Fruit fly (Drosophila melanogaster) whole organism, adult: ENCODE results near the gene Idgf2.

ENCODE experiments used
- CG1620 ChIP-seq: fragments of 200-800 bp; sonication (Bioruptor generic); optimal IDR thresholded peaks from 2 replicates; lab custom pipeline; 2016; ENCODE audit warnings: missing biosample characterization, missing genetic modification characterization
- CG5204 ChIP-seq: fragments of 200-800 bp; sonication (Bioruptor generic); optimal IDR thresholded peaks from 2 replicates; lab custom pipeline; 2016; ENCODE audit warnings: missing biosample characterization, missing genetic modification characterization
- CG7045 ChIP-seq: fragments of 200-800 bp; sonication (Bioruptor generic); optimal IDR thresholded peaks from 2 replicates; lab custom pipeline; 2017; ENCODE audit warnings: missing biosample characterization, mild to moderate bottlenecking, missing genetic modification characterization
- Crg-1 ChIP-seq: fragments of 200-800 bp; sonication (Bioruptor generic); optimal IDR thresholded peaks from 2 replicates; lab custom pipeline; 2016; ENCODE audit warnings: missing biosample characterization, missing genetic modification characterization
- Mnt ChIP-seq: fragments of 200-800 bp; sonication (Bioruptor generic); optimal IDR thresholded peaks from 2 replicates; lab custom pipeline; 2016; ENCODE audit warnings: missing biosample characterization, mild to moderate bottlenecking, missing genetic modification characterization
- cic ChIP-seq: fragments of 200-800 bp; sonication (Bioruptor generic); optimal IDR thresholded peaks from 2 replicates; lab custom pipeline; 2017; ENCODE audit warnings: missing biosample characterization, mild to moderate bottlenecking, missing genetic modification characterization, moderate library complexity
- kay ChIP-seq: fragments of 200-800 bp; sonication (Bioruptor generic); peaks from one replicate; lab custom pipeline; 2016; ENCODE audit warnings: missing biosample characterization, missing genetic modification characterization, borderline replicate concordance
- ovo ChIP-seq: fragments of 200-800 bp; sonication (Bioruptor generic); optimal IDR thresholded peaks from 2 replicates; lab custom pipeline; 2016; ENCODE audit warnings: missing biosample characterization, missing genetic modification characterization
- toe ChIP-seq: fragments of 200-800 bp; sonication (Bioruptor generic); optimal IDR thresholded peaks from 2 replicates; lab custom pipeline; 2016; ENCODE audit warnings: missing biosample characterization, missing genetic modification characterization

dm6 chr2L:16458385-16458784, 11.3 kb downstream of the Idgf2 start:
- TF ChIP-seq toe (GFP tag; lab: Kevin White, UChicago): no peak
- TF ChIP-seq ovo (GFP tag; lab: Kevin White, UChicago): no peak
- TF ChIP-seq Crg-1: no peak
- no peak for TF ChIP-seq CG1620 (GFP tag; lab: Kevin White, UChicago)
- no peak for TF ChIP-seq kay (GFP tag; lab: Kevin White, UChicago)
- no peak for TF ChIP-seq cic (GFP tag; lab: Kevin White, UChicago)
- no peak for TF ChIP-seq CG5204 (GFP tag; lab: Kevin White, UChicago)
- no peak for TF ChIP-seq Mnt (GFP tag; lab: Kevin White, UChicago)
- no peak for TF ChIP-seq CG7045 (GFP tag; lab: Kevin White, UChicago)
